Fruit fly (Drosophila melanogaster) whole organism: ENCODE measurements around the gene CG31205.

Experiments used
- CG8478 ChIP-seq: fragments of >200 bp; optimal IDR thresholded peaks from 2 replicates; lab custom pipeline; 2018; ENCODE audit warnings: inconsistent platforms
- Dll ChIP-seq: fragments of >200 bp; optimal IDR thresholded peaks from 2 replicates; lab custom pipeline; 2017
- EcR ChIP-seq, 2 experiments: fragments of >200 bp; optimal IDR thresholded peaks; 2 replicates each; lab custom pipeline; 2017; ENCODE audit warnings: missing biosample characterization in 2 of 2, missing genetic modification characterization in 2 of 2, missing genetic modification reagents in 2 of 2
- pan ChIP-seq: fragments of >200 bp; optimal IDR thresholded peaks from 2 replicates; lab custom pipeline; 2017
- psq ChIP-seq: fragments of >200 bp; optimal IDR thresholded peaks from 2 replicates; lab custom pipeline; 2017
- usp ChIP-seq: fragments of >200 bp; optimal IDR thresholded peaks from 2 replicates; lab custom pipeline; 2017; ENCODE audit warnings: missing biosample characterization, missing genetic modification characterization, mixed read lengths

- TF ChIP-seq psq (lab: Kevin White, UChicago) (no peak), pan (no peak), CG8478 (lab: Kevin White, UChicago) (no peak), Dll (no peak), EcR (GFP tag; optimal IDR thresholded peaks at IDR 0.05; lab: Kevin White, UChicago) (no peak), usp (GFP tag; lab: Kevin White, UChicago) (no peak)
These were observed 12.1 kb upstream of the CG31205 start for dm6 chr3R:20719286-20719685.
